Fruit fly (Drosophila melanogaster) whole organism, prepupa: ENCODE measurements around the gene aru.

Experiments used
- Blimp-1 ChIP-seq: fragments of 200-800 bp; sonication (Bioruptor generic); optimal IDR thresholded peaks from 3 replicates; lab custom pipeline; 2017; ENCODE audit warnings: missing biosample characterization, missing genetic modification characterization, mild to moderate bottlenecking, moderate library complexity, missing genetic modification reagents
- CG10631 ChIP-seq: fragments of 200-800 bp; sonication (Bioruptor generic); optimal IDR thresholded peaks from 2 replicates; lab custom pipeline; 2016; ENCODE audit warnings: missing biosample characterization, missing genetic modification characterization
- CG11294 ChIP-seq: fragments of 200-800 bp; sonication (Bioruptor generic); IDR thresholded peaks from 2 replicates; pipeline ENCODE4 v1.3.6; 2022; ENCODE audit warnings: missing biosample characterization, missing genetic modification characterization
- CG11762 ChIP-seq: fragments of 200-800 bp; sonication (Bioruptor generic); optimal IDR thresholded peaks from 3 replicates; lab custom pipeline; 2016; ENCODE audit warnings: missing biosample characterization, missing genetic modification characterization; ENCODE audit not compliant: insufficient read depth
- CG11902 ChIP-seq: fragments of 200-800 bp; sonication (Bioruptor generic); optimal IDR thresholded peaks from 3 replicates; lab custom pipeline; 2016; ENCODE audit warnings: missing biosample characterization, missing genetic modification characterization
- CG15336 ChIP-seq: fragments of 200-800 bp; sonication (Bioruptor generic); IDR thresholded peaks from 2 replicates; pipeline ENCODE4 v1.3.6; 2022; ENCODE audit warnings: missing biosample characterization, missing genetic modification characterization
- CG1621 ChIP-seq: fragments of 200-800 bp; sonication (Bioruptor generic); optimal IDR thresholded peaks from 3 replicates; lab custom pipeline; 2018; ENCODE audit warnings: missing biosample characterization, mild to moderate bottlenecking, missing genetic modification characterization
- CG16779 ChIP-seq: fragments of 200-800 bp; sonication (Bioruptor generic); optimal IDR thresholded peaks from 3 replicates; lab custom pipeline; 2017; ENCODE audit warnings: missing biosample characterization, mild to moderate bottlenecking, missing genetic modification characterization
- CG3032 ChIP-seq: fragments of 200-800 bp; optimal IDR thresholded peaks from 2 replicates; lab custom pipeline; 2019; ENCODE audit warnings: missing biosample characterization, mild to moderate bottlenecking, missing genetic modification characterization, moderate library complexity
- CG31627 ChIP-seq: fragments of 200-800 bp; sonication (Bioruptor generic); optimal IDR thresholded peaks from 3 replicates; lab custom pipeline; 2016; ENCODE audit warnings: missing biosample characterization, missing genetic modification characterization
- CG32006 ChIP-seq: fragments of 200-800 bp; sonication (Bioruptor generic); optimal IDR thresholded peaks from 3 replicates; lab custom pipeline; 2017; ENCODE audit warnings: missing biosample characterization, mild to moderate bottlenecking, missing genetic modification characterization
- CG34406 ChIP-seq: fragments of 200-800 bp; sonication (Bioruptor generic); optimal IDR thresholded peaks from 3 replicates; lab custom pipeline; 2016; ENCODE audit warnings: missing biosample characterization, missing genetic modification characterization
- CG3919 ChIP-seq: fragments of 200-800 bp; sonication (Bioruptor generic); optimal IDR thresholded peaks from 3 replicates; lab custom pipeline; 2016; ENCODE audit warnings: missing biosample characterization, missing genetic modification characterization
- CG4318 ChIP-seq: fragments of 200-800 bp; sonication (Bioruptor generic); optimal IDR thresholded peaks from 3 replicates; lab custom pipeline; 2017; ENCODE audit warnings: missing biosample characterization, mild to moderate bottlenecking, missing genetic modification characterization
- CG6163 ChIP-seq: fragments of 200-800 bp; sonication (Bioruptor generic); IDR thresholded peaks from 3 replicates; pipeline ENCODE4 v1.3.6; 2022; ENCODE audit warnings: missing biosample characterization, missing genetic modification characterization
- CG6792 ChIP-seq: fragments of 200-800 bp; sonication (Bioruptor generic); optimal IDR thresholded peaks from 3 replicates; lab custom pipeline; 2016; ENCODE audit warnings: missing biosample characterization, missing genetic modification characterization
- CG8119 ChIP-seq: fragments of 200-800 bp; sonication (Bioruptor generic); IDR thresholded peaks from 3 replicates; pipeline ENCODE4 v1.3.6; 2022; ENCODE audit warnings: missing biosample characterization, missing genetic modification characterization
- CG8632 ChIP-seq: fragments of 200-800 bp; sonication (Bioruptor generic); optimal IDR thresholded peaks from 3 replicates; lab custom pipeline; 2016; ENCODE audit warnings: missing biosample characterization, missing genetic modification characterization
- CG9139 ChIP-seq: fragments of 200-800 bp; sonication (Bioruptor generic); optimal IDR thresholded peaks from 3 replicates; lab custom pipeline; 2017; ENCODE audit warnings: missing biosample characterization, mild to moderate bottlenecking, missing genetic modification characterization
- Eip75B ChIP-seq: fragments of 200-800 bp; sonication (Bioruptor generic); optimal IDR thresholded peaks from 3 replicates; lab custom pipeline; 2016; ENCODE audit warnings: missing biosample characterization, missing genetic modification characterization
- Eip78C ChIP-seq: fragments of 200-800 bp; sonication (Bioruptor generic); peaks from one replicate; lab custom pipeline; 2016; ENCODE audit warnings: missing biosample characterization, missing genetic modification characterization
- Eip93F ChIP-seq: fragments of 200-800 bp; sonication (Bioruptor generic); optimal IDR thresholded peaks from 2 replicates; lab custom pipeline; 2016; ENCODE audit warnings: missing biosample characterization, mild to moderate bottlenecking, missing genetic modification characterization
- Ets96B ChIP-seq: fragments of 200-800 bp; optimal IDR thresholded peaks from 2 replicates; lab custom pipeline; 2019; ENCODE audit warnings: missing biosample characterization, mild to moderate bottlenecking, missing genetic modification characterization, moderate library complexity
- Gug ChIP-seq: fragments of 200-800 bp; sonication (Bioruptor generic); IDR thresholded peaks from 2 replicates; pipeline ENCODE4 v1.3.6; 2022; ENCODE audit warnings: missing biosample characterization, missing genetic modification characterization
- Hr38 ChIP-seq: sonication (Bioruptor generic); optimal IDR thresholded peaks from 2 replicates; lab custom pipeline; 2016; ENCODE audit warnings: missing biosample characterization, missing genetic modification characterization
- Hr39 ChIP-seq: fragments of 200-800 bp; sonication (Bioruptor generic); optimal IDR thresholded peaks from 2 replicates; lab custom pipeline; 2016; ENCODE audit warnings: missing biosample characterization, missing genetic modification characterization
- Hr4 ChIP-seq: fragments of 200-800 bp; sonication (Bioruptor generic); optimal IDR thresholded peaks from 3 replicates; lab custom pipeline; 2016; ENCODE audit warnings: missing biosample characterization, missing genetic modification characterization
- Lpt ChIP-seq: fragments of 200-800 bp; sonication (Bioruptor generic); optimal IDR thresholded peaks from 3 replicates; lab custom pipeline; 2016; ENCODE audit warnings: missing biosample characterization, missing genetic modification characterization
- Met ChIP-seq: fragments of 200-800 bp; sonication (Bioruptor generic); optimal IDR thresholded peaks from 3 replicates; lab custom pipeline; 2016; ENCODE audit warnings: missing biosample characterization, missing genetic modification characterization
- OdsH ChIP-seq: fragments of 200-800 bp; sonication (Bioruptor generic); optimal IDR thresholded peaks from 3 replicates; lab custom pipeline; 2016; ENCODE audit warnings: missing biosample characterization, missing genetic modification characterization
- Smox ChIP-seq: fragments of 200-800 bp; sonication (Bioruptor generic); optimal IDR thresholded peaks from 3 replicates; lab custom pipeline; 2016; ENCODE audit warnings: missing biosample characterization, missing genetic modification characterization
- Sox102F ChIP-seq: fragments of 200-800 bp; sonication (Bioruptor generic); optimal IDR thresholded peaks from 2 replicates; lab custom pipeline; 2016; ENCODE audit warnings: missing biosample characterization, mild to moderate bottlenecking, missing genetic modification characterization
- Sox14 ChIP-seq: fragments of 200-800 bp; sonication (Bioruptor generic); optimal IDR thresholded peaks from 3 replicates; lab custom pipeline; 2016; ENCODE audit warnings: missing biosample characterization, missing genetic modification characterization
- achi ChIP-seq: fragments of 200-800 bp; sonication (Bioruptor generic); optimal IDR thresholded peaks from 3 replicates; lab custom pipeline; 2016; ENCODE audit warnings: missing biosample characterization, missing genetic modification characterization
- acj6 ChIP-seq: fragments of 200-800 bp; sonication (Bioruptor generic); optimal IDR thresholded peaks from 3 replicates; lab custom pipeline; 2016; ENCODE audit warnings: missing biosample characterization, missing genetic modification characterization
- cyc ChIP-seq: fragments of 200-800 bp; sonication (Bioruptor generic); optimal IDR thresholded peaks from 3 replicates; lab custom pipeline; 2016; ENCODE audit warnings: missing biosample characterization, missing genetic modification characterization
- esn ChIP-seq: fragments of 200-800 bp; sonication (Bioruptor generic); optimal IDR thresholded peaks from 2 replicates; lab custom pipeline; 2016; ENCODE audit warnings: missing biosample characterization, mild to moderate bottlenecking, missing genetic modification characterization, moderate library complexity
- fd85E ChIP-seq: fragments of 200-800 bp; sonication (Bioruptor generic); optimal IDR thresholded peaks from 3 replicates; lab custom pipeline; 2016; ENCODE audit warnings: missing biosample characterization, missing genetic modification characterization
- fkh ChIP-seq: fragments of 200-800 bp; sonication (Bioruptor generic); optimal IDR thresholded peaks from 3 replicates; lab custom pipeline; 2017; ENCODE audit warnings: missing biosample characterization, mild to moderate bottlenecking, missing genetic modification characterization, moderate library complexity
- lz ChIP-seq: fragments of 200-800 bp; sonication (Bioruptor generic); optimal IDR thresholded peaks from 3 replicates; lab custom pipeline; 2016; ENCODE audit warnings: missing biosample characterization, missing genetic modification characterization
- net ChIP-seq: fragments of 200-800 bp; sonication (Bioruptor generic); optimal IDR thresholded peaks from 3 replicates; lab custom pipeline; 2016; ENCODE audit warnings: missing biosample characterization, missing genetic modification characterization
- pdm3 ChIP-seq: fragments of 200-800 bp; sonication (Bioruptor generic); optimal IDR thresholded peaks from 3 replicates; lab custom pipeline; 2016; ENCODE audit warnings: missing biosample characterization, missing genetic modification characterization
- salr ChIP-seq, 2 experiments: fragments of 200-800 bp; sonication (Bioruptor generic); optimal IDR thresholded peaks; 3 replicates each; lab custom pipeline; 2016 to 2018; ENCODE audit warnings: missing biosample characterization in 2 of 2, missing genetic modification characterization in 2 of 2, mild to moderate bottlenecking in 1 of 2
- svp ChIP-seq: fragments of 200-800 bp; sonication (Bioruptor generic); peaks from one replicate; lab custom pipeline; 2016; ENCODE audit warnings: missing biosample characterization, missing genetic modification characterization
- topi ChIP-seq: fragments of 200-800 bp; sonication (Bioruptor generic); optimal IDR thresholded peaks from 3 replicates; lab custom pipeline; 2016; ENCODE audit warnings: missing biosample characterization, missing genetic modification characterization

aru gene

dm6 chr2L:856690-857488 is 11.3 kb downstream of the aru start (continued):
- TF ChIP-seq Sox14 (GFP tag; lab: Kevin White, UChicago) (peak; percentile 16), topi (peak; percentile 28), CG9139 (GFP tag; lab: Kevin White, UChicago) (no peak), CG4318 (GFP tag; lab: Kevin White, UChicago) (no peak), CG31627 (GFP tag; lab: Kevin White, UChicago) (peak; percentile 3), Ets96B (peak; percentile 36), fd85E (GFP tag; lab: Kevin White, UChicago) (no peak), salr (GFP tag; optimal IDR thresholded peaks at IDR 0.05; lab: Kevin White, UChicago) (no peak), CG34406 (peak; percentile 46), CG15336 (GFP tag; lab: Robert Waterston, UW) (0 out of 2 replicates have a peak, but pooled peaks have one; percentile 35), CG3032 (no peak), Lpt (GFP tag; lab: Kevin White, UChicago) (peak; percentile 14), Eip78C (GFP tag; lab: Kevin White, UChicago) (peak; percentile 81), lz (GFP tag; lab: Kevin White, UChicago) (peak; percentile 1)
- TF ChIP-seq, all 60 proteins: peak for 37

dm6 chr2L:856001-856400 is 12.2 kb downstream of the aru start:
- TF ChIP-seq fkh (GFP tag; lab: Kevin White, UChicago) (peak; percentile 83), CG16779 (tag; lab: Kevin White, UChicago) (no peak)

dm6 chr2L:855052-855547 is 13.1 kb downstream of the aru start, which contains the start of gene CG13949:
Gene CG13949, plus strand, starts transcription at chr2L:855337.
- TF ChIP-seq lz (GFP tag; lab: Kevin White, UChicago) (peak; percentile 35), cyc (GFP tag; lab: Kevin White, UChicago) (peak; percentile 37), esn (GFP tag; lab: Kevin White, UChicago) (peak; percentile 63), CG9139 (GFP tag; lab: Kevin White, UChicago) (no peak), Gug (GFP tag; lab: Robert Waterston, UW) (0 out of 2 replicates have a peak, but pooled peaks have one; percentile 25), CG32006 (GFP tag; lab: Kevin White, UChicago) (peak; percentile 35), Smox (GFP tag; lab: Kevin White, UChicago) (peak; percentile 51), CG31627 (GFP tag; lab: Kevin White, UChicago) (peak; percentile 46), CG8632 (GFP tag; lab: Kevin White, UChicago) (no peak), achi (GFP tag; lab: Kevin White, UChicago) (peak; percentile 23), CG3032 (peak; percentile 17), CG10631 (GFP tag; lab: Kevin White, UChicago) (peak; percentile 46), OdsH (GFP tag; lab: Kevin White, UChicago) (peak; percentile 44), CG11762 (no peak), Sox14 (GFP tag; lab: Kevin White, UChicago) (peak; percentile 58), Met (GFP tag; lab: Kevin White, UChicago) (peak; percentile 49), Blimp-1 (GFP tag; lab: Kevin White, UChicago) (no peak), Hr39 (GFP tag; lab: Kevin White, UChicago) (peak; percentile 46), CG6792 (GFP tag; lab: Kevin White, UChicago) (no peak), Ets96B (peak; percentile 8), Sox102F (GFP tag; lab: Kevin White, UChicago) (no peak), CG3919 (GFP tag; lab: Kevin White, UChicago) (peak; percentile 41), svp (GFP tag; lab: Kevin White, UChicago) (peak; percentile 74), CG1621 (tag; lab: Kevin White, UChicago) (no peak), net (no peak), acj6 (GFP tag; lab: Kevin White, UChicago) (peak; percentile 34), Hr38 (GFP tag; lab: Kevin White, UChicago) (no peak), fd85E (GFP tag; lab: Kevin White, UChicago) (no peak), Eip75B (GFP tag; lab: Kevin White, UChicago) (peak; percentile 18), Hr4 (peak; percentile 73), pdm3 (GFP tag; lab: Kevin White, UChicago) (peak; percentile 63), CG11294 (GFP tag; lab: Robert Waterston, UW) (peak; percentile 26; the same call in 1 of the 2 replicates), CG15336 (GFP tag; lab: Robert Waterston, UW) (peak; percentile 49), CG11902 (GFP tag; lab: Kevin White, UChicago) (no peak), Eip93F (GFP tag; lab: Kevin White, UChicago) (no peak), Eip78C (GFP tag; lab: Kevin White, UChicago) (peak; percentile 77), CG8119 (peak; percentile 47; the same call in 2 of the 3 replicates), CG6163 (GFP tag; lab: Robert Waterston, UW) (peak; percentile 75), fkh (GFP tag; lab: Kevin White, UChicago) (no peak), topi (peak; percentile 34)
